Worm (Caenorhabditis elegans): ENCODE measurements around the gene ptp-1.

ce11 chrIII:3605681-3606080 lies 15.2 kb downstream of the ptp-1 start:
- TF ChIP-seq hlh-17 (GFP tag; optimal IDR thresholded peaks at IDR 0.05; ENCODE audit: borderline replicate concordance) (no peak), pag-3 (tag; optimal IDR thresholded peaks at IDR 0.05; ENCODE audit: borderline replicate concordance, insufficient read depth) (no peak), elt-2 (tag; optimal IDR thresholded peaks at IDR 0.05) (no peak), aly-2 (tag; optimal IDR thresholded peaks at IDR 0.05) (no peak), nhr-237 (tag; optimal IDR thresholded peaks at IDR 0.05) (no peak), dpl-1 (GFP tag; optimal IDR thresholded peaks at IDR 0.05) (no peak), lin-13 (GFP tag; optimal IDR thresholded peaks at IDR 0.05) (no peak), snpc-4 (tag; optimal IDR thresholded peaks at IDR 0.05) (no peak), fos-1 (tag; optimal IDR thresholded peaks at IDR 0.05) (no peak), jun-1 (tag; optimal IDR thresholded peaks at IDR 0.05) (no peak)

All from whole organism, L1 larva.